Worm (Caenorhabditis elegans) whole organism, early embryonic: ENCODE results near the gene lec-3.
A peak's percentile ranks its signal among the peaks of the same experiment; 100 is the strongest.

Experiments
- B0310.2 ChIP-seq: sonication (generic microtip); optimal IDR thresholded peaks from 2 replicates; lab custom pipeline; 2016; ENCODE audit warnings: mild to moderate bottlenecking, missing genetic modification characterization, missing compliant biosample characterization
- F13C5.2 ChIP-seq: sonication (generic microtip); optimal IDR thresholded peaks from 2 replicates; lab custom pipeline; 2017; ENCODE audit warnings: mild to moderate bottlenecking, missing genetic modification characterization, inconsistent platforms, missing compliant biosample characterization
- aly-1 ChIP-seq: sonication (generic microtip); optimal IDR thresholded peaks from 2 replicates; lab custom pipeline; 2016; ENCODE audit warnings: missing genetic modification characterization, missing compliant biosample characterization
- ama-1 ChIP-seq: fragments of 150-350 bp; optimal IDR thresholded peaks from 2 replicates; lab custom pipeline; 2014
- ceh-13 ChIP-seq: fragments of 200-800 bp; sonication (Bioruptor generic); optimal IDR thresholded peaks from 2 replicates; lab custom pipeline; 2018; ENCODE audit warnings: mild to moderate bottlenecking, missing genetic modification characterization, missing compliant biosample characterization
- ceh-36 ChIP-seq: sonication (generic microtip); optimal IDR thresholded peaks from 2 replicates; lab custom pipeline; 2016; ENCODE audit warnings: missing genetic modification characterization, inconsistent platforms, missing compliant biosample characterization
- ets-7 ChIP-seq: sonication (generic microtip); optimal IDR thresholded peaks from 2 replicates; lab custom pipeline; 2016; ENCODE audit warnings: missing genotype, missing genetic modification characterization, missing compliant biosample characterization
- flt-1 ChIP-seq: fragments of 200-800 bp; sonication (Bioruptor generic); IDR thresholded peaks from 2 replicates; pipeline ENCODE4 v1.3.6; 2022; ENCODE audit warnings: missing genetic modification characterization, missing compliant biosample characterization
- hmbx-1 ChIP-seq: sonication (generic microtip); optimal IDR thresholded peaks from 2 replicates; lab custom pipeline; 2016; ENCODE audit warnings: mild to moderate bottlenecking, missing genetic modification characterization, missing compliant biosample characterization
- hmg-4 ChIP-seq: fragments of 200-800 bp; sonication (Bioruptor generic); optimal IDR thresholded peaks from 2 replicates; lab custom pipeline; 2018; ENCODE audit warnings: mild to moderate bottlenecking, missing genetic modification characterization, missing compliant biosample characterization
- hnd-1 ChIP-seq: sonication (generic microtip); optimal IDR thresholded peaks from 2 replicates; lab custom pipeline; 2016; ENCODE audit warnings: missing genetic modification characterization, missing compliant biosample characterization
- pes-1 ChIP-seq: fragments of 200-800 bp; sonication (Bioruptor generic); IDR thresholded peaks from 2 replicates; pipeline ENCODE4 v1.3.6; 2022; ENCODE audit warnings: missing genetic modification reagents, missing genetic modification characterization, missing compliant biosample characterization
- scrt-1 ChIP-seq: fragments of 200-800 bp; sonication (Bioruptor generic); IDR thresholded peaks from 2 replicates; pipeline ENCODE4 v1.3.6; 2022; ENCODE audit warnings: missing genetic modification characterization, missing compliant biosample characterization
- sea-1 ChIP-seq: fragments of 200-800 bp; sonication (Bioruptor generic); conservative IDR thresholded peaks from 2 replicates; pipeline ENCODE4 v1.3.6; 2022; ENCODE audit warnings: missing genetic modification characterization, missing compliant biosample characterization
- tbx-11 ChIP-seq: fragments of 200-800 bp; sonication (Bioruptor generic); IDR thresholded peaks from 2 replicates; pipeline ENCODE4 v1.3.6; 2022; ENCODE audit warnings: missing genetic modification characterization, missing compliant biosample characterization
- tbx-37 ChIP-seq: fragments of 200-800 bp; sonication (Bioruptor generic); conservative IDR thresholded peaks from 2 replicates; pipeline ENCODE4 v1.3.6; 2022; ENCODE audit warnings: missing genetic modification reagents, missing genetic modification characterization, missing compliant biosample characterization
- tra-4 ChIP-seq: sonication (generic microtip); optimal IDR thresholded peaks from 2 replicates; lab custom pipeline; 2017; ENCODE audit warnings: missing genetic modification characterization, missing compliant biosample characterization

Gene lec-3

ce11 chrII:10011733-10012132, 20.8 kb downstream of the lec-3 start:
- no peak for TF ChIP-seq hmg-4 (GFP tag; lab: Kevin White, UChicago)
- TF ChIP-seq ceh-36 (tag; lab: Kevin White, UChicago), result no peak
- TF ChIP-seq tbx-37 (GFP tag; lab: Robert Waterston, UW), result no peak
- no peak for TF ChIP-seq F13C5.2
- TF ChIP-seq scrt-1 (GFP tag; lab: Robert Waterston, UW), result no peak
- TF ChIP-seq sea-1 (GFP tag; lab: Robert Waterston, UW), result no peak
- no peak for TF ChIP-seq flt-1 (GFP tag; lab: Robert Waterston, UW)

- TF ChIP-seq hmg-4 (GFP tag; lab: Kevin White, UChicago) (no peak), tra-4 (tag; lab: Kevin White, UChicago) (no peak), tbx-37 (GFP tag; lab: Robert Waterston, UW) (no peak), pes-1 (no peak), ceh-13 (no peak), sea-1 (GFP tag; lab: Robert Waterston, UW) (no peak), ceh-36 (tag; lab: Kevin White, UChicago) (no peak), B0310.2 (tag; lab: Kevin White, UChicago) (no peak), tbx-11 (GFP tag; lab: Robert Waterston, UW) (no peak), aly-1 (tag; lab: Kevin White, UChicago) (no peak), hmbx-1 (tag; lab: Kevin White, UChicago) (no peak), scrt-1 (GFP tag; lab: Robert Waterston, UW) (no peak), ets-7 (tag; lab: Kevin White, UChicago) (no peak), F13C5.2 (no peak), ama-1 (no peak), flt-1 (GFP tag; lab: Robert Waterston, UW) (no peak), hnd-1 (no peak)
These were observed 21.6 kb downstream of the lec-3 start for ce11 chrII:10012490-10012889.

- TF ChIP-seq F13C5.2 (no peak), ceh-36 (tag; lab: Kevin White, UChicago) (no peak), tbx-37 (GFP tag; lab: Robert Waterston, UW) (no peak), tbx-11 (GFP tag; lab: Robert Waterston, UW) (no peak), scrt-1 (GFP tag; lab: Robert Waterston, UW) (no peak)
These were observed 23.5 kb downstream of the lec-3 start for ce11 chrII:10014384-10014783.

ce11 chrII:10016013-10016412, 25.1 kb downstream of the lec-3 start, which contains the start of gene lec-2:
lec-2 (minus strand) TSS chrII:10016183.
- TF ChIP-seq aly-1 (tag; lab: Kevin White, UChicago) (peak; percentile 0), tra-4 (tag; lab: Kevin White, UChicago) (no peak)

ce11 chrII:10017528-10017927, 26.6 kb downstream of the lec-3 start:
- TF ChIP-seq hnd-1 (no peak), ama-1 (no peak), ceh-36 (tag; lab: Kevin White, UChicago) (no peak), F13C5.2 (no peak), ceh-13 (no peak), tbx-11 (GFP tag; lab: Robert Waterston, UW) (no peak), sea-1 (GFP tag; lab: Robert Waterston, UW) (no peak), tra-4 (tag; lab: Kevin White, UChicago) (no peak), B0310.2 (tag; lab: Kevin White, UChicago) (no peak), tbx-37 (GFP tag; lab: Robert Waterston, UW) (no peak), hmg-4 (GFP tag; lab: Kevin White, UChicago) (no peak), aly-1 (tag; lab: Kevin White, UChicago) (no peak), ets-7 (tag; lab: Kevin White, UChicago) (no peak), flt-1 (GFP tag; lab: Robert Waterston, UW) (no peak), hmbx-1 (tag; lab: Kevin White, UChicago) (no peak), scrt-1 (GFP tag; lab: Robert Waterston, UW) (no peak), pes-1 (no peak)

- TF ChIP-seq ceh-13 (no peak), tra-4 (tag; lab: Kevin White, UChicago) (no peak), flt-1 (GFP tag; lab: Robert Waterston, UW) (no peak), sea-1 (GFP tag; lab: Robert Waterston, UW) (no peak), tbx-11 (GFP tag; lab: Robert Waterston, UW) (no peak), B0310.2 (tag; lab: Kevin White, UChicago) (no peak), ets-7 (tag; lab: Kevin White, UChicago) (no peak), F13C5.2 (no peak), ama-1 (no peak), pes-1 (no peak), hmg-4 (GFP tag; lab: Kevin White, UChicago) (no peak)
These were observed 28.8 kb downstream of the lec-3 start for ce11 chrII:10019669-10020068.

- TF ChIP-seq pes-1 (no peak), hnd-1 (no peak), ama-1 (no peak), ceh-13 (no peak), B0310.2 (tag; lab: Kevin White, UChicago) (no peak), tra-4 (tag; lab: Kevin White, UChicago) (no peak), sea-1 (GFP tag; lab: Robert Waterston, UW) (no peak), aly-1 (tag; lab: Kevin White, UChicago) (no peak), hmg-4 (GFP tag; lab: Kevin White, UChicago) (no peak), tbx-37 (GFP tag; lab: Robert Waterston, UW) (no peak), scrt-1 (GFP tag; lab: Robert Waterston, UW) (no peak)
These were observed 30.8 kb downstream of the lec-3 start for ce11 chrII:10021749-10022148.

- TF ChIP-seq ama-1 (no peak), F13C5.2 (no peak), ceh-13 (no peak), pes-1 (no peak), aly-1 (tag; lab: Kevin White, UChicago) (no peak), sea-1 (GFP tag; lab: Robert Waterston, UW) (no peak), scrt-1 (GFP tag; lab: Robert Waterston, UW) (no peak), tra-4 (tag; lab: Kevin White, UChicago) (no peak), hnd-1 (no peak), ets-7 (tag; lab: Kevin White, UChicago) (no peak), tbx-37 (GFP tag; lab: Robert Waterston, UW) (no peak), hmg-4 (GFP tag; lab: Kevin White, UChicago) (no peak), hmbx-1 (tag; lab: Kevin White, UChicago) (no peak), B0310.2 (tag; lab: Kevin White, UChicago) (no peak), tbx-11 (GFP tag; lab: Robert Waterston, UW) (no peak), flt-1 (GFP tag; lab: Robert Waterston, UW) (no peak)
These were observed 34.1 kb downstream of the lec-3 start for ce11 chrII:10025059-10025458.
